Worm (Caenorhabditis elegans) whole organism, L1 larva: ENCODE data around the gene fipr-4.

Source experiments
- C34B4.2 ChIP-seq: sonication (generic microtip); optimal IDR thresholded peaks from 2 replicates; lab custom pipeline; 2017; ENCODE audit warnings: mild to moderate bottlenecking, missing genetic modification characterization, missing compliant biosample characterization
- elt-3 ChIP-seq, 6 experiments: fragments of 150-350 bp in 1 of 6; sonication (generic microtip); optimal IDR thresholded peaks; 2 replicates each; lab custom pipeline; 2017 to 2018; ENCODE audit warnings: missing biosample characterization in 6 of 6, missing genetic modification characterization in 6 of 6, inconsistent platforms in 1 of 6
- ets-5 ChIP-seq: fragments of 200-800 bp; sonication (Bioruptor generic); IDR thresholded peaks from 2 replicates; pipeline ENCODE4 v1.3.6; 2022; ENCODE audit warnings: missing genetic modification characterization, missing compliant biosample characterization
- nhr-12 ChIP-seq: sonication (generic microtip); optimal IDR thresholded peaks from 2 replicates; lab custom pipeline; 2017; ENCODE audit warnings: missing biosample characterization, missing genetic modification characterization
- nhr-237 ChIP-seq: fragments of 150-350 bp; optimal IDR thresholded peaks from 2 replicates; lab custom pipeline; 2014; ENCODE audit warnings: missing biosample characterization, missing genetic modification characterization
- snu-23 ChIP-seq: sonication (generic microtip); optimal IDR thresholded peaks from 2 replicates; lab custom pipeline; 2016; ENCODE audit warnings: missing genetic modification characterization, missing compliant biosample characterization
- tbx-2 ChIP-seq: sonication (generic microtip); optimal IDR thresholded peaks from 2 replicates; lab custom pipeline; 2016; ENCODE audit warnings: missing genetic modification characterization, missing compliant biosample characterization
- unc-62 ChIP-seq: fragments of 150-350 bp; optimal IDR thresholded peaks from 2 replicates; lab custom pipeline; 2014; ENCODE audit warnings: missing biosample characterization, missing genetic modification reagents, missing genetic modification characterization

DNA sequence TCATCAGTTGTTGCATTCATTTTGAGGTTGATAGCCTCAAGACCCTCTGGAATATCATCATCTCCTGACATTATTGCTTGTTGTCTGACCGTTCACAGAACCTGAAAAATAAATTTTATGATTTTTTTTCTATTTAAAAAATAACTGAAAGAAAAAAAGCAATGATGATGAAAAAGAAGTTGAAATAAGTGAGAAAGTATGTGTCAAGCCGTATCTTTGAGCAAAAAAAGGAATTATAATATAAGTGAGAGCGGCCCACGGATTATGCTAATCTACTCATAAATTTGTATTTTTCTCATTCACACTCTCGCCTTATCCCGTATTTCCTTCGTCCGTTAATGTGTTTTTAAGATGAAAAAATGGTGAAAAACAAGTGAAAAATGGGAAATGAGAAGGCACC, 42.0 kb upstream of the fipr-4 start, which contains the start of gene ric-4:
- no peak for TF ChIP-seq snu-23 (GFP tag; lab: Kevin White, UChicago)
- no peak for TF ChIP-seq C34B4.2 (tag; lab: Kevin White, UChicago)
- TF ChIP-seq elt-3 (tag; optimal IDR thresholded peaks at IDR 0.05; lab: Kevin White, UChicago): no peak
- TF ChIP-seq ets-5: no peak
- no peak for TF ChIP-seq nhr-237 (tag; lab: Kevin White, UChicago)
- TF ChIP-seq unc-62: no peak
- TF ChIP-seq nhr-12 (tag; lab: Kevin White, UChicago): no peak
- TF ChIP-seq tbx-2: no peak
